Worm (Caenorhabditis elegans): ENCODE measurements around the gene nhr-209.

Gene nhr-209

ce11 chrV:12113726-12114125 is 15.8 kb downstream of the nhr-209 start (continued):
- TF ChIP-seq zag-1 (tag; optimal IDR thresholded peaks at IDR 0.05) (no peak), ces-1 (GFP tag; optimal IDR thresholded peaks at IDR 0.05) (no peak), daf-12 (tag; optimal IDR thresholded peaks at IDR 0.05) (no peak), mxl-3 (GFP tag; optimal IDR thresholded peaks at IDR 0.05) (peak; percentile 66), mep-1 (tag; optimal IDR thresholded peaks at IDR 0.05) (no peak), nhr-237 (tag; optimal IDR thresholded peaks at IDR 0.05) (no peak), Y48G9A.11 (GFP tag; IDR thresholded peaks at IDR 0.05) (no peak), spr-3 (GFP tag; optimal IDR thresholded peaks at IDR 0.05) (no peak), dpl-1 (GFP tag; optimal IDR thresholded peaks at IDR 0.05) (no peak), gei-8 (GFP tag; optimal IDR thresholded peaks at IDR 0.05) (no peak), aha-1 (tag) (peak; percentile 30), set-16 (GFP tag; IDR thresholded peaks at IDR 0.05) (no peak), snpc-1.2 (GFP tag; IDR thresholded peaks at IDR 0.05) (no peak), mes-2 (tag; optimal IDR thresholded peaks at IDR 0.05; ENCODE audit: poor library complexity, severe bottlenecking) (no peak), jun-1 (tag; optimal IDR thresholded peaks at IDR 0.05) (no peak), nhr-28 (tag; optimal IDR thresholded peaks at IDR 0.05) (peak; percentile 91), zip-2 (tag; optimal IDR thresholded peaks at IDR 0.05) (no peak), dmd-6 (GFP tag; IDR thresholded peaks at IDR 0.05) (peak; percentile 54), unc-39 (tag; optimal IDR thresholded peaks at IDR 0.05) (no peak), nhr-25 (tag; optimal IDR thresholded peaks at IDR 0.05; ENCODE audit: borderline replicate concordance, insufficient read depth) (no peak), lin-29 (GFP tag; IDR thresholded peaks at IDR 0.05) (no peak), ZK337.2 (GFP tag; IDR thresholded peaks at IDR 0.05) (no peak), lin-39 (tag; optimal IDR thresholded peaks at IDR 0.05) (no peak), ceh-62 (tag; optimal IDR thresholded peaks at IDR 0.05) (no peak), nhr-111 (GFP tag; optimal IDR thresholded peaks at IDR 0.05) (no peak), skn-1 (tag; optimal IDR thresholded peaks at IDR 0.05) (no peak), hlh-11 (tag; optimal IDR thresholded peaks at IDR 0.05) (no peak), fkh-10 (GFP tag; optimal IDR thresholded peaks at IDR 0.05) (no peak)

ce11 chrV:12114693-12115092 is 16.7 kb downstream of the nhr-209 start, which contains the start of gene spin-1:
Gene spin-1, plus strand, starts transcription at chrV:12114993.
- no peak for TF ChIP-seq cey-2 (tag; optimal IDR thresholded peaks at IDR 0.05; ENCODE audit: borderline replicate concordance, insufficient read depth)
- TF ChIP-seq F49E8.2 (tag; optimal IDR thresholded peaks at IDR 0.05; ENCODE audit: borderline replicate concordance): no peak
- TF ChIP-seq nhr-77 (tag; optimal IDR thresholded peaks at IDR 0.05): no peak
- no peak for TF ChIP-seq sdz-12 (GFP tag; optimal IDR thresholded peaks at IDR 0.05)
- no peak for TF ChIP-seq ceh-32 (tag; optimal IDR thresholded peaks at IDR 0.05; ENCODE audit: poor library complexity)
- TF ChIP-seq hif-1 (tag; optimal IDR thresholded peaks at IDR 0.05): no peak
- no peak for TF ChIP-seq nhr-111 (GFP tag; optimal IDR thresholded peaks at IDR 0.05)
- TF ChIP-seq ZK337.2 (GFP tag; IDR thresholded peaks at IDR 0.05): no peak
- no peak for TF ChIP-seq zfp-2 (tag; optimal IDR thresholded peaks at IDR 0.05)
- TF ChIP-seq lin-38 (GFP tag; IDR thresholded peaks at IDR 0.05): no peak
- TF ChIP-seq daf-16 (GFP tag; optimal IDR thresholded peaks at IDR 0.05): no peak
- no peak for TF ChIP-seq daf-16 (tag; optimal IDR thresholded peaks at IDR 0.05)
- TF ChIP-seq mdt-29 (GFP tag; IDR thresholded peaks at IDR 0.05): no peak
- TF ChIP-seq Y75B8A.6 (GFP tag; IDR thresholded peaks at IDR 0.05): no peak
- no peak for TF ChIP-seq nhr-25 (tag; optimal IDR thresholded peaks at IDR 0.05; ENCODE audit: borderline replicate concordance, insufficient read depth)
- no peak for TF ChIP-seq egl-43 (GFP tag; IDR thresholded peaks at IDR 0.05)
- TF ChIP-seq zfp-3 (GFP tag; conservative IDR thresholded peaks at IDR 0.05): no peak
- no peak for TF ChIP-seq arid-1 (GFP tag; conservative IDR thresholded peaks at IDR 0.05)
- TF ChIP-seq T20F7.1 (GFP tag; optimal IDR thresholded peaks at IDR 0.05): no peak
- no peak for TF ChIP-seq lin-15B (tag; optimal IDR thresholded peaks at IDR 0.05)

Data from whole organism, L4 larva.